Worm (Caenorhabditis elegans): ENCODE data around the gene deg-3.

Gene deg-3

ce11 chrV:11375150-11375792, 39.7 kb downstream of the deg-3 start, which contains the start of gene cnb-1 (continued):
- TF ChIP-seq unc-30 (tag; optimal IDR thresholded peaks at IDR 0.05): no peak
- TF ChIP-seq aha-1 (tag; optimal IDR thresholded peaks at IDR 0.05): peak; percentile 10
- TF ChIP-seq fkh-10 (GFP tag; optimal IDR thresholded peaks at IDR 0.05): peak; percentile 45
- TF ChIP-seq hpl-2 (GFP tag; optimal IDR thresholded peaks at IDR 0.05): no peak
- no peak for TF ChIP-seq sptf-1 (tag; optimal IDR thresholded peaks at IDR 0.05)
- no peak for TF ChIP-seq ets-5 (GFP tag; IDR thresholded peaks at IDR 0.05)
- no peak for TF ChIP-seq nhr-84 (tag; optimal IDR thresholded peaks at IDR 0.05)
- no peak for TF ChIP-seq nhr-76 (tag; optimal IDR thresholded peaks at IDR 0.05)
- TF ChIP-seq fkh-4 (tag; optimal IDR thresholded peaks at IDR 0.05; ENCODE audit: borderline replicate concordance): peak; percentile 63
- no peak for TF ChIP-seq zag-1 (tag; optimal IDR thresholded peaks at IDR 0.05)
- TF ChIP-seq unc-130 (tag; optimal IDR thresholded peaks at IDR 0.05): no peak
- no peak for TF ChIP-seq sup-37 (GFP tag; optimal IDR thresholded peaks at IDR 0.05)
- peak; percentile 62 for TF ChIP-seq nhr-19 (GFP tag; conservative IDR thresholded peaks at IDR 0.05)
- TF ChIP-seq ama-1 (optimal IDR thresholded peaks at IDR 0.05): peak; percentile 29
- peak; percentile 83 for TF ChIP-seq swsn-7 (tag; optimal IDR thresholded peaks at IDR 0.05)
- peak; percentile 55 for TF ChIP-seq irx-1 (tag; optimal IDR thresholded peaks at IDR 0.05)
- TF ChIP-seq grh-1 (GFP tag; IDR thresholded peaks at IDR 0.05): no peak
- TF ChIP-seq Y116A8C.19 (tag; optimal IDR thresholded peaks at IDR 0.05; ENCODE audit: borderline replicate concordance): no peak
- TF ChIP-seq egl-27 (tag; optimal IDR thresholded peaks at IDR 0.05): no peak
- TF ChIP-seq pax-3 (tag; optimal IDR thresholded peaks at IDR 0.05): no peak
- TF ChIP-seq unc-62 (GFP tag; optimal IDR thresholded peaks at IDR 0.05): no peak
- peak; percentile 58 for TF ChIP-seq rnt-1 (tag; optimal IDR thresholded peaks at IDR 0.05)
- TF ChIP-seq lin-39 (tag; optimal IDR thresholded peaks at IDR 0.05): no peak
- TF ChIP-seq jun-1 (tag; optimal IDR thresholded peaks at IDR 0.05): peak; percentile 56
- TF ChIP-seq mdl-1 (tag; optimal IDR thresholded peaks at IDR 0.05): peak in 1 of 2 experiments; percentile 37
- TF ChIP-seq efl-3 (GFP tag; optimal IDR thresholded peaks at IDR 0.05): no peak
- TF ChIP-seq dsc-1 (tag; optimal IDR thresholded peaks at IDR 0.05): peak; percentile 94
- TF ChIP-seq fkh-8 (tag; optimal IDR thresholded peaks at IDR 0.05): peak; percentile 78
- peak; percentile 55 for TF ChIP-seq snpc-4 (tag; optimal IDR thresholded peaks at IDR 0.05)
- TF ChIP-seq aly-2 (tag; optimal IDR thresholded peaks at IDR 0.05): peak; percentile 10
- no peak for TF ChIP-seq nhr-77 (tag; optimal IDR thresholded peaks at IDR 0.05)
- peak; percentile 35 for TF ChIP-seq elt-2 (tag; optimal IDR thresholded peaks at IDR 0.05)
- TF ChIP-seq elt-3 (tag; optimal IDR thresholded peaks at IDR 0.05): no peak
- TF ChIP-seq ceh-63 (GFP tag; optimal IDR thresholded peaks at IDR 0.05): no peak
- peak; percentile 52; the same call in 1 of the 2 replicates for TF ChIP-seq mab-9 (GFP tag; IDR thresholded peaks at IDR 0.05)
- peak; percentile 24 for TF ChIP-seq blmp-1 (tag; optimal IDR thresholded peaks at IDR 0.05)
- peak; percentile 59 for TF ChIP-seq nhr-20 (tag; optimal IDR thresholded peaks at IDR 0.05)
- peak; percentile 74 to 85 for TF ChIP-seq efl-1 (optimal IDR thresholded peaks at IDR 0.05)
- peak; percentile 39 to 93 for TF ChIP-seq efl-1 (GFP tag; optimal IDR thresholded peaks at IDR 0.05 in 1 of 2)
- TF ChIP-seq mep-1 (tag; optimal IDR thresholded peaks at IDR 0.05): peak; percentile 79
- no peak for TF ChIP-seq alr-1 (tag; optimal IDR thresholded peaks at IDR 0.05; ENCODE audit: borderline replicate concordance)
- no peak for TF ChIP-seq unc-98 (GFP tag; IDR thresholded peaks at IDR 0.05)
- no peak for TF ChIP-seq ztf-4 (tag; optimal IDR thresholded peaks at IDR 0.05)
- no peak for TF ChIP-seq F16B12.6 (tag; optimal IDR thresholded peaks at IDR 0.05)
- peak; percentile 77 for TF ChIP-seq nhr-85 (tag)
- TF ChIP-seq nhr-71 (tag; optimal IDR thresholded peaks at IDR 0.05): peak; percentile 88
- TF ChIP-seq hlh-17 (GFP tag; optimal IDR thresholded peaks at IDR 0.05; ENCODE audit: borderline replicate concordance): no peak
- no peak for TF ChIP-seq lin-15B (tag; optimal IDR thresholded peaks at IDR 0.05)
- TF ChIP-seq nhr-237 (tag; optimal IDR thresholded peaks at IDR 0.05): no peak
- TF ChIP-seq ceh-90 (tag; optimal IDR thresholded peaks at IDR 0.05): no peak
- TF ChIP-seq tlp-1 (tag; optimal IDR thresholded peaks at IDR 0.05): no peak

Measured in whole organism, L1 larva.